Fruit fly (Drosophila melanogaster) whole organism, pupa: Measurements from ENCODE around the gene nxf2.

Experiments
- CG10348 ChIP-seq: fragments of 200-800 bp; sonication (Bioruptor generic); IDR thresholded peaks from 2 replicates; pipeline ENCODE4 v1.3.6; 2022; ENCODE audit warnings: missing biosample characterization, missing genetic modification characterization
- CG14655 ChIP-seq: fragments of 200-800 bp; sonication (Bioruptor generic); optimal IDR thresholded peaks from 3 replicates; lab custom pipeline; 2017; ENCODE audit warnings: mild to moderate bottlenecking, missing biosample characterization, missing genetic modification reagents, missing genetic modification characterization
- CG15710 ChIP-seq: fragments of 200-800 bp; sonication (Bioruptor generic); optimal IDR thresholded peaks from 2 replicates; lab custom pipeline; 2018; ENCODE audit warnings: missing biosample characterization, mild to moderate bottlenecking, missing genetic modification characterization, moderate library complexity
- CG34367 ChIP-seq: fragments of 200-800 bp; sonication (Bioruptor generic); optimal IDR thresholded peaks from 2 replicates; lab custom pipeline; 2018; ENCODE audit warnings: missing biosample characterization, mild to moderate bottlenecking, missing genetic modification characterization
- CG8301 ChIP-seq: fragments of 200-800 bp; sonication (Bioruptor generic); optimal IDR thresholded peaks from 2 replicates; lab custom pipeline; 2018; ENCODE audit warnings: missing biosample characterization, mild to moderate bottlenecking, missing genetic modification characterization
- D1 ChIP-seq: fragments of 200-800 bp; sonication (Bioruptor generic); optimal IDR thresholded peaks from 2 replicates; lab custom pipeline; 2018; ENCODE audit warnings: missing biosample characterization, mild to moderate bottlenecking, missing genetic modification characterization, moderate library complexity
- Ets98B ChIP-seq: fragments of 200-800 bp; sonication (Bioruptor generic); IDR thresholded peaks from 2 replicates; pipeline ENCODE4 v1.3.6; 2022; ENCODE audit warnings: missing biosample characterization, missing genetic modification characterization
- Pif1B ChIP-seq: fragments of 200-800 bp; sonication (Bioruptor generic); optimal IDR thresholded peaks from 3 replicates; lab custom pipeline; 2016; ENCODE audit warnings: missing biosample characterization, missing genetic modification characterization

- TF ChIP-seq CG10348 (no peak), CG14655 (GFP tag; lab: Kevin White, UChicago) (no peak), CG15710 (tag; lab: Kevin White, UChicago) (no peak), CG8301 (tag; lab: Kevin White, UChicago) (no peak), CG34367 (tag; lab: Kevin White, UChicago) (no peak), Ets98B (no peak), D1 (no peak), Pif1B (GFP tag; lab: Kevin White, UChicago) (no peak)
Observed at dm6 chr3L:16629793-16630192, 49.7 kb upstream of the nxf2 start.
